Fruit fly (Drosophila melanogaster): Measurements from ENCODE around the gene dop.

The dop gene

DNA sequence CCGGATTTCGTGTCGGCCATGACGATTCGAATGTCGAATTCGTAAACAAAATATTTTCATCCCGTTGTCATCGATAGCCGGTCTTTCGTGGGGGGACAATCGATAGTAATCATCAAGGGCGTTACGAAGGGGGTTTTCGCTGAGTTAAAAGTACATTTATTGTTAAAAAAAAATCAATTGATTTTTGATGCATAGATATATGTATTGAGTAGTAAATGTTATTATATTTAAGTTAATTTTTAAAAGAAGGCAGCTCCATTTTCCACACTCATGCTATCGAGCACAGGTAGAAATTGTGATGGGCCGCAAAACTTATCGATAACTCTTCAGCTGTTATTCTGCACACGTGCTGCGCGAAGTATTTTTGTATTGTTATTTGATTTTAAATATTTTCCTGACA lies 14.7 kb downstream of the dop start, which contains the start of the genes mrn and CG12301:
mrn (minus strand) TSS at position 51 of the 400 bp plus-strand sequence.
CG12301 (plus strand) TSS at position 314 of the 400 bp plus-strand sequence.
- TF ChIP-seq oc (tag; optimal IDR thresholded peaks at IDR 0.05) = no peak
- no peak for TF ChIP-seq CG15073 (GFP tag; optimal IDR thresholded peaks at IDR 0.05)
- no peak for TF ChIP-seq Sox100B (GFP tag; optimal IDR thresholded peaks at IDR 0.05)
- TF ChIP-seq Rx (GFP tag; IDR thresholded peaks at IDR 0.05) = peak; percentile 90
- TF ChIP-seq CG11085 (GFP tag; IDR thresholded peaks at IDR 0.05) = peak; percentile 87
- peak; percentile 91 for TF ChIP-seq E2f1 (GFP tag; IDR thresholded peaks at IDR 0.05)
- TF ChIP-seq CG4730 (GFP tag; IDR thresholded peaks at IDR 0.05) = peak; percentile 88
- TF ChIP-seq pzg (GFP tag; optimal IDR thresholded peaks at IDR 0.05) = peak; percentile 73
- TF ChIP-seq Dip2 (GFP tag; IDR thresholded peaks at IDR 0.05) = peak; percentile 24; the same call in 1 of the 2 replicates
- no peak for TF ChIP-seq nau (GFP tag; optimal IDR thresholded peaks at IDR 0.05)
- TF ChIP-seq az2 (GFP tag; optimal IDR thresholded peaks at IDR 0.05) = peak; percentile 61
- peak; percentile 67 for TF ChIP-seq CG17186 (GFP tag; optimal IDR thresholded peaks at IDR 0.05)
- no peak for TF ChIP-seq D19A (tag; optimal IDR thresholded peaks at IDR 0.05)
- no peak for TF ChIP-seq repo (GFP tag; optimal IDR thresholded peaks at IDR 0.05)
- TF ChIP-seq Spps (tag; optimal IDR thresholded peaks at IDR 0.05) = peak; percentile 41
- peak; percentile 86 for TF ChIP-seq nmo (GFP tag; optimal IDR thresholded peaks at IDR 0.05)
- peak; percentile 38; the same call in 1 of the 2 replicates for TF ChIP-seq gt (GFP tag; IDR thresholded peaks at IDR 0.05)
- peak; percentile 94 for TF ChIP-seq CG2199 (GFP tag; IDR thresholded peaks at IDR 0.05)
- TF ChIP-seq Elba2 (GFP tag; optimal IDR thresholded peaks at IDR 0.05) = no peak
- no peak for TF ChIP-seq Lpt (GFP tag; optimal IDR thresholded peaks at IDR 0.05)
- peak; percentile 79 for TF ChIP-seq so (GFP tag; IDR thresholded peaks at IDR 0.05)
- TF ChIP-seq Opbp (GFP tag; IDR thresholded peaks at IDR 0.05; ENCODE audit: partially characterized antibody) = peak; percentile 81
- TF ChIP-seq Jarid2 (GFP tag; optimal IDR thresholded peaks at IDR 0.05) = no peak
- peak; percentile 20 for TF ChIP-seq slp2 (GFP tag; optimal IDR thresholded peaks at IDR 0.05)
- TF ChIP-seq sens-2 (GFP tag; IDR thresholded peaks at IDR 0.05) = no peak
- TF ChIP-seq Sin3A (optimal IDR thresholded peaks at IDR 0.05) = peak; percentile 92
- peak; percentile 88 for TF ChIP-seq NFAT (GFP tag; IDR thresholded peaks at IDR 0.05)
- peak; percentile 71 to 82 for TF ChIP-seq dpn (GFP tag; optimal IDR thresholded peaks at IDR 0.05)
- TF ChIP-seq CG16863 (GFP tag; optimal IDR thresholded peaks at IDR 0.05) = peak; percentile 48
- no peak for TF ChIP-seq btn (GFP tag; optimal IDR thresholded peaks at IDR 0.05)
- no peak for TF ChIP-seq CG6765 (GFP tag; optimal IDR thresholded peaks at IDR 0.05)
- peak; percentile 72 for TF ChIP-seq H2.0 (GFP tag; IDR thresholded peaks at IDR 0.05)
- TF ChIP-seq CG17829 (tag; optimal IDR thresholded peaks at IDR 0.05) = peak; percentile 85
- TF ChIP-seq B-H1 (GFP tag; IDR thresholded peaks at IDR 0.05) = peak; percentile 96
- TF ChIP-seq CG3726 (GFP tag; IDR thresholded peaks at IDR 0.05) = peak; percentile 89
- peak; percentile 68; the same call in 1 of the 3 replicates for TF ChIP-seq C15 (GFP tag; IDR thresholded peaks at IDR 0.05)
- TF ChIP-seq Atf-2 (GFP tag; optimal IDR thresholded peaks at IDR 0.05) = peak; percentile 23
- peak; percentile 55 for TF ChIP-seq pnt (GFP tag; optimal IDR thresholded peaks at IDR 0.05)
- peak; percentile 95 for TF ChIP-seq CG34224 (GFP tag; IDR thresholded peaks at IDR 0.05; ENCODE audit: partially characterized antibody)
- no peak for TF ChIP-seq jing (GFP tag; optimal IDR thresholded peaks at IDR 0.05)
- TF ChIP-seq Hand (GFP tag; optimal IDR thresholded peaks at IDR 0.05) = no peak
- TF ChIP-seq stc (GFP tag; IDR thresholded peaks at IDR 0.05) = peak; percentile 90
- TF ChIP-seq Dad (GFP tag; optimal IDR thresholded peaks at IDR 0.05) = peak; percentile 61
- TF ChIP-seq trem (tag; optimal IDR thresholded peaks at IDR 0.05) = peak; percentile 93
- peak; percentile 95 for TF ChIP-seq ase (GFP tag; IDR thresholded peaks at IDR 0.05)
- peak; percentile 53 for TF ChIP-seq Myb (GFP tag; optimal IDR thresholded peaks at IDR 0.05)
- TF ChIP-seq Fer3 (tag; optimal IDR thresholded peaks at IDR 0.05) = peak; percentile 78
- peak; percentile 81 for TF ChIP-seq HLH54F (GFP tag; optimal IDR thresholded peaks at IDR 0.05)
- no peak for TF ChIP-seq pan (optimal IDR thresholded peaks at IDR 0.05)
- peak in 1 of 2 experiments; percentile 96 for TF ChIP-seq pan (GFP tag; optimal IDR thresholded peaks at IDR 0.05 in 1 of 2, IDR thresholded peaks at IDR 0.05 in 1 of 2)
- peak; percentile 81 for TF ChIP-seq CG10366 (GFP tag; IDR thresholded peaks at IDR 0.05)
- TF ChIP-seq CG3281 (GFP tag; optimal IDR thresholded peaks at IDR 0.05) = peak; percentile 83
- TF ChIP-seq lbe (GFP tag; optimal IDR thresholded peaks at IDR 0.05) = peak; percentile 78

All from whole organism, embryonic.